Fruit fly (Drosophila melanogaster) whole organism, embryonic: ENCODE data around the gene CG10984.

ENCODE experiments used
- Adf1 ChIP-seq: fragments of 200-800 bp; sonication (Bioruptor generic); IDR thresholded peaks from 2 replicates; pipeline ENCODE4 v1.3.6; 2022; ENCODE audit warnings: missing biosample characterization, missing genetic modification characterization
- Aef1 ChIP-seq: fragments of 200-800 bp; sonication (Bioruptor generic); IDR thresholded peaks from 3 replicates; pipeline ENCODE4 v1.3.6; 2022; ENCODE audit warnings: missing biosample characterization, missing genetic modification characterization
- Atf6 ChIP-seq: fragments of 200-800 bp; sonication (Bioruptor generic); IDR thresholded peaks from 2 replicates; pipeline ENCODE4 v1.3.6; 2022; ENCODE audit warnings: missing biosample characterization, missing genetic modification characterization
- B-H1 ChIP-seq: fragments of 200-800 bp; sonication (Bioruptor generic); IDR thresholded peaks from 3 replicates; pipeline ENCODE4 v1.3.6; 2022; ENCODE audit warnings: missing biosample characterization, missing genetic modification characterization
- BEAF-32 ChIP-seq: fragments of 200-800 bp; sonication (Bioruptor generic); optimal IDR thresholded peaks from 3 replicates; lab custom pipeline; 2017; ENCODE audit warnings: missing biosample characterization, missing genetic modification characterization, mild to moderate bottlenecking, moderate library complexity, missing genetic modification reagents
- CG12769 ChIP-seq: fragments of 200-800 bp; sonication (Bioruptor generic); optimal IDR thresholded peaks from 2 replicates; lab custom pipeline; 2019; ENCODE audit warnings: missing biosample characterization, mild to moderate bottlenecking, missing genetic modification characterization, moderate library complexity
- CG14710 ChIP-seq: fragments of 200-800 bp; sonication (Bioruptor generic); optimal IDR thresholded peaks from 3 replicates; lab custom pipeline; 2019; ENCODE audit warnings: missing biosample characterization, mild to moderate bottlenecking, missing genetic modification characterization, moderate library complexity
- CG15073 ChIP-seq: fragments of 200-800 bp; sonication (Bioruptor generic); optimal IDR thresholded peaks from 2 replicates; lab custom pipeline; 2016; ENCODE audit warnings: missing biosample characterization, missing genetic modification characterization
- CG15514 ChIP-seq: fragments of 200-800 bp; sonication (Bioruptor generic); optimal IDR thresholded peaks from 3 replicates; lab custom pipeline; 2017; ENCODE audit warnings: missing biosample characterization, missing genetic modification characterization, mild to moderate bottlenecking, moderate library complexity, missing genetic modification reagents
- CG17328 ChIP-seq: fragments of 200-800 bp; sonication (Bioruptor generic); IDR thresholded peaks from 2 replicates; pipeline ENCODE4 v1.3.6; 2022; ENCODE audit warnings: missing biosample characterization, missing genetic modification characterization
- CG17385 ChIP-seq: fragments of 200-800 bp; sonication (Bioruptor generic); optimal IDR thresholded peaks from 3 replicates; lab custom pipeline; 2018; ENCODE audit warnings: missing biosample characterization, mild to moderate bottlenecking, missing genetic modification characterization
- CG17568 ChIP-seq: fragments of 200-800 bp; sonication (Bioruptor generic); optimal IDR thresholded peaks from 2 replicates; lab custom pipeline; 2018; ENCODE audit warnings: missing biosample characterization, mild to moderate bottlenecking, missing genetic modification characterization, moderate library complexity
- CG18262 ChIP-seq: fragments of 200-800 bp; optimal IDR thresholded peaks from 3 replicates; lab custom pipeline; 2019; ENCODE audit warnings: missing biosample characterization, mild to moderate bottlenecking, missing genetic modification characterization, moderate library complexity
- CG2116 ChIP-seq: fragments of 200-800 bp; sonication (Bioruptor generic); optimal IDR thresholded peaks from 3 replicates; lab custom pipeline; 2018; ENCODE audit warnings: missing biosample characterization, mild to moderate bottlenecking, missing genetic modification characterization
- CG2889 ChIP-seq: fragments of 200-800 bp; sonication (Bioruptor generic); IDR thresholded peaks from 3 replicates; pipeline ENCODE4 v1.3.6; 2022; ENCODE audit warnings: missing biosample characterization, missing genetic modification characterization
- CG30431 ChIP-seq: fragments of 200-800 bp; sonication (Bioruptor generic); optimal IDR thresholded peaks from 2 replicates; lab custom pipeline; 2017; ENCODE audit warnings: missing biosample characterization, missing genetic modification characterization
- CG32767 ChIP-seq: fragments of 200-800 bp; sonication (Bioruptor generic); IDR thresholded peaks from 2 replicates; pipeline ENCODE4 v1.3.6; 2022; ENCODE audit warnings: missing biosample characterization, missing genetic modification characterization
- CG32772 ChIP-seq: fragments of 200-800 bp; sonication (Bioruptor generic); IDR thresholded peaks from 2 replicates; pipeline ENCODE4 v1.3.6; 2022; ENCODE audit warnings: missing biosample characterization, missing genetic modification characterization
- CG6689 ChIP-seq: fragments of 200-800 bp; sonication (Bioruptor generic); IDR thresholded peaks from 2 replicates; pipeline ENCODE4 v1.3.6; 2022; ENCODE audit warnings: missing biosample characterization, missing genetic modification characterization
- CG7786 ChIP-seq: fragments of 200-800 bp; sonication (Bioruptor generic); optimal IDR thresholded peaks from 2 replicates; lab custom pipeline; 2016; ENCODE audit warnings: missing biosample characterization, missing genetic modification characterization
- CG8089 ChIP-seq: fragments of 200-800 bp; sonication (Bioruptor generic); optimal IDR thresholded peaks from 3 replicates; lab custom pipeline; 2016; ENCODE audit warnings: missing biosample characterization, missing genetic modification characterization
- CG8765 ChIP-seq: fragments of 200-800 bp; sonication (Bioruptor generic); IDR thresholded peaks from 2 replicates; pipeline ENCODE4 v1.3.6; 2022; ENCODE audit warnings: missing biosample characterization, missing genetic modification characterization
- CG9797 ChIP-seq: fragments of 200-800 bp; sonication (Bioruptor generic); optimal IDR thresholded peaks from 3 replicates; lab custom pipeline; 2018; ENCODE audit warnings: missing biosample characterization, mild to moderate bottlenecking, missing genetic modification characterization
- Camta ChIP-seq: fragments of 200-800 bp; sonication (Bioruptor generic); optimal IDR thresholded peaks from 2 replicates; lab custom pipeline; 2016; ENCODE audit warnings: missing biosample characterization, missing genetic modification characterization
- E2f1 ChIP-seq: fragments of 200-800 bp; sonication (Bioruptor generic); IDR thresholded peaks from 2 replicates; pipeline ENCODE4 v1.3.6; 2022; ENCODE audit warnings: missing biosample characterization, missing genetic modification characterization
- Ets65A ChIP-seq: fragments of 200-800 bp; sonication (Bioruptor generic); peaks from one replicate; lab custom pipeline; 2016; ENCODE audit warnings: missing biosample characterization, missing genetic modification characterization
- Fer1 ChIP-seq: fragments of 200-800 bp; sonication (Bioruptor generic); optimal IDR thresholded peaks from 2 replicates; lab custom pipeline; 2017; ENCODE audit warnings: missing biosample characterization, mild to moderate bottlenecking, missing genetic modification characterization
- Kr ChIP-seq: fragments of 200-800 bp; sonication (Bioruptor generic); optimal IDR thresholded peaks from 2 replicates; lab custom pipeline; 2017; ENCODE audit warnings: missing biosample characterization, mild to moderate bottlenecking, missing genetic modification characterization
- Lhr ChIP-seq: fragments of 200-800 bp; sonication (Bioruptor generic); optimal IDR thresholded peaks from 3 replicates; lab custom pipeline; 2017; ENCODE audit warnings: mild to moderate bottlenecking, missing biosample characterization, missing genetic modification reagents, missing genetic modification characterization
- NFAT ChIP-seq: fragments of 200-800 bp; sonication (Bioruptor generic); IDR thresholded peaks from 2 replicates; pipeline ENCODE4 v1.3.6; 2022; ENCODE audit warnings: missing biosample characterization, missing genetic modification characterization
- Stat92E ChIP-seq, 3 experiments: fragments of >200 bp in 2 of 3; fragments of 200-800 bp in 1 of 3; sonication (Bioruptor generic) in 1 of 3; optimal IDR thresholded peaks; 2 replicates each; lab custom pipeline; 2017 to 2019; ENCODE audit warnings: missing biosample characterization in 3 of 3, missing genetic modification characterization in 3 of 3, mild to moderate bottlenecking in 1 of 3, moderate library complexity in 1 of 3
- Usf ChIP-seq: fragments of 200-800 bp; sonication (Bioruptor generic); optimal IDR thresholded peaks from 2 replicates; lab custom pipeline; 2017; ENCODE audit warnings: missing genotype, missing biosample characterization, missing genetic modification characterization
- aop ChIP-seq: fragments of 200-800 bp; sonication (Bioruptor generic); IDR thresholded peaks from 2 replicates; pipeline ENCODE4 v1.3.6; 2022; ENCODE audit warnings: missing biosample characterization, missing genetic modification characterization
- ara ChIP-seq: fragments of 200-800 bp; sonication (Bioruptor generic); IDR thresholded peaks from 2 replicates; pipeline ENCODE4 v1.3.6; 2022; ENCODE audit warnings: missing biosample characterization, missing genetic modification characterization
- bab2 ChIP-seq: fragments of 200-800 bp; sonication (Bioruptor generic); optimal IDR thresholded peaks from 2 replicates; lab custom pipeline; 2016; ENCODE audit warnings: missing biosample characterization, missing genetic modification characterization
- bsh ChIP-seq, 2 experiments: fragments of 200-800 bp; sonication (Bioruptor generic); optimal IDR thresholded peaks; 2 replicates each; lab custom pipeline; 2017 to 2018; ENCODE audit warnings: mild to moderate bottlenecking in 2 of 2, missing biosample characterization in 2 of 2, missing genetic modification characterization in 2 of 2, moderate library complexity in 1 of 2
- ci ChIP-seq: fragments of 200-800 bp; sonication (Bioruptor generic); IDR thresholded peaks from 3 replicates; pipeline ENCODE4 v1.3.6; 2022; ENCODE audit warnings: missing biosample characterization, missing genetic modification characterization
- da ChIP-seq: fragments of 200-800 bp; sonication (Bioruptor generic); optimal IDR thresholded peaks from 2 replicates; lab custom pipeline; 2016; ENCODE audit warnings: missing biosample characterization, missing genetic modification characterization
- dati ChIP-seq: fragments of 200-800 bp; sonication (Bioruptor generic); IDR thresholded peaks from 2 replicates; pipeline ENCODE4 v1.3.6; 2022; ENCODE audit warnings: missing biosample characterization, missing genetic modification characterization
- grn ChIP-seq: fragments of 200-800 bp; sonication (Bioruptor generic); optimal IDR thresholded peaks from 3 replicates; lab custom pipeline; 2017; ENCODE audit warnings: missing biosample characterization, missing genetic modification characterization
- gro ChIP-seq: fragments of 200-800 bp; sonication (Bioruptor generic); optimal IDR thresholded peaks from 2 replicates; lab custom pipeline; 2016; ENCODE audit warnings: missing biosample characterization, missing genetic modification characterization
- hth ChIP-seq: fragments of >200 bp; optimal IDR thresholded peaks from 2 replicates; lab custom pipeline; 2017; ENCODE audit warnings: inconsistent platforms
- jigr1 ChIP-seq: fragments of 200-800 bp; sonication (Bioruptor generic); IDR thresholded peaks from 3 replicates; pipeline ENCODE4 v1.3.6; 2022; ENCODE audit warnings: missing biosample characterization, missing genetic modification characterization
- knrl ChIP-seq: fragments of 200-800 bp; sonication (Bioruptor generic); IDR thresholded peaks from 3 replicates; pipeline ENCODE4 v1.3.6; 2022; ENCODE audit warnings: missing biosample characterization, missing genetic modification characterization; ENCODE audit not compliant: partially characterized antibody
- lola ChIP-seq, 3 experiments: fragments of >200 bp in 2 of 3; fragments of 200-800 bp in 1 of 3; sonication (Bioruptor generic) in 1 of 3; optimal IDR thresholded peaks; 2 replicates each; lab custom pipeline; 2017 to 2019; ENCODE audit warnings: missing biosample characterization in 3 of 3, missing genetic modification characterization in 3 of 3, mild to moderate bottlenecking in 1 of 3, moderate library complexity in 1 of 3
- p53 ChIP-seq: fragments of 200-800 bp; sonication (Bioruptor generic); optimal IDR thresholded peaks from 2 replicates; lab custom pipeline; 2016; ENCODE audit warnings: missing biosample characterization, missing genetic modification characterization
- repo ChIP-seq: fragments of 200-800 bp; sonication (Bioruptor generic); optimal IDR thresholded peaks from 2 replicates; lab custom pipeline; 2016; ENCODE audit warnings: missing biosample characterization, missing genetic modification characterization
- rib ChIP-seq: fragments of 200-800 bp; sonication (Bioruptor generic); IDR thresholded peaks from 2 replicates; pipeline ENCODE4 v1.3.6; 2022; ENCODE audit warnings: missing biosample characterization, missing genetic modification characterization
- sna ChIP-seq: fragments of 200-800 bp; sonication (Bioruptor generic); IDR thresholded peaks from 2 replicates; pipeline ENCODE4 v1.3.6; 2022; ENCODE audit warnings: missing biosample characterization, missing genetic modification characterization; ENCODE audit not compliant: partially characterized antibody
- trem ChIP-seq: fragments of 200-800 bp; optimal IDR thresholded peaks from 3 replicates; lab custom pipeline; 2019; ENCODE audit warnings: missing biosample characterization, mild to moderate bottlenecking, missing genetic modification characterization, moderate library complexity
- vnd ChIP-seq: fragments of 200-800 bp; sonication (Bioruptor generic); IDR thresholded peaks from 3 replicates; pipeline ENCODE4 v1.3.6; 2022; ENCODE audit warnings: missing biosample characterization, missing genetic modification characterization; ENCODE audit not compliant: partially characterized antibody
- wek ChIP-seq: fragments of 200-800 bp; sonication (Bioruptor generic); optimal IDR thresholded peaks from 3 replicates; lab custom pipeline; 2018; ENCODE audit warnings: missing biosample characterization, mild to moderate bottlenecking, missing genetic modification characterization, moderate library complexity

CG10984 gene

DNA sequence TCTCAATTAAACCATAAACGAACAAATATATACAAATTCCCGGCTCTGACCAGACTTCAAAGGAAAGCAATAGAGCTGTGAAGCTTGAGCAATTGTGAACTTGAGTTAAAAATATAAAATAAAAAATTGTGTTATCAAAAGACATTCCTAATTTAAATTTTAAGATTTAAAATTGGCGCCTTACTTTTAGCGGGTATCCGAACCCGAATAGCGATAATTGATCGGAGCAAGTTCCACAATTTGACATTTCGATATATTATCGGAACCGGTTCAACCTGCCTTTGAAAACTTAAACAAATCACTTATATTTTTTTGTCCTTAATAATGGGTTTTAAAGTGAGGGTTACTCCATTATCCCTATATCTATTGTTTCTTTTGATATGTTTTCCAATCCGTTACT, 17.2 kb upstream of the CG10984 start (continued):
- no peak for TF ChIP-seq Aef1 (GFP tag; lab: Robert Waterston, UW)
- no peak for TF ChIP-seq vnd (GFP tag; lab: Robert Waterston, UW)
- no peak for TF ChIP-seq bab2
- TF ChIP-seq Lhr: peak; percentile 33
- peak; percentile 64 for TF ChIP-seq knrl
- TF ChIP-seq ci (GFP tag; lab: Robert Waterston, UW): no peak
- no peak for TF ChIP-seq CG32767 (GFP tag; lab: Robert Waterston, UW)
- TF ChIP-seq Adf1 (GFP tag; lab: Robert Waterston, UW): no peak; the same call in 1 of the 2 replicates
- no peak for TF ChIP-seq CG8089
- TF ChIP-seq CG17328: no peak
- no peak for TF ChIP-seq CG12769
- TF ChIP-seq dati (GFP tag; lab: Robert Waterston, UW): no peak
- no peak for TF ChIP-seq Camta (GFP tag; lab: Kevin White, UChicago)
- no peak for TF ChIP-seq bsh (GFP tag; optimal IDR thresholded peaks at IDR 0.05; lab: Kevin White, UChicago)
- TF ChIP-seq grn (GFP tag; lab: Kevin White, UChicago): no peak
- TF ChIP-seq Fer1 (GFP tag; lab: Kevin White, UChicago): no peak
- TF ChIP-seq p53 (GFP tag; lab: Kevin White, UChicago): no peak
- no peak for TF ChIP-seq Atf6 (GFP tag; lab: Robert Waterston, UW)
- TF ChIP-seq CG18262 (tag; lab: Kevin White, UChicago): no peak
- no peak for TF ChIP-seq CG7786 (GFP tag; lab: Kevin White, UChicago)
- TF ChIP-seq CG15514 (GFP tag; lab: Kevin White, UChicago): peak; percentile 99
- TF ChIP-seq trem: peak; percentile 43
- TF ChIP-seq BEAF-32: peak; percentile 54
- no peak for TF ChIP-seq repo (GFP tag; lab: Kevin White, UChicago)
- TF ChIP-seq CG8765: no peak
- TF ChIP-seq lola (GFP tag; optimal IDR thresholded peaks at IDR 0.05; lab: Kevin White, UChicago): no peak
- no peak for TF ChIP-seq aop
- TF ChIP-seq CG14710 (tag; lab: Kevin White, UChicago): peak; percentile 13
- no peak for TF ChIP-seq Usf (GFP tag; lab: Kevin White, UChicago)
- no peak for TF ChIP-seq CG17385 (GFP tag; lab: Kevin White, UChicago)
- no peak for TF ChIP-seq CG9797 (GFP tag; lab: Kevin White, UChicago)
- TF ChIP-seq CG32772: no peak
- no peak for TF ChIP-seq Ets65A
- no peak for TF ChIP-seq Kr (GFP tag; lab: Kevin White, UChicago)
- no peak for TF ChIP-seq CG30431
- TF ChIP-seq CG15073 (GFP tag; lab: Kevin White, UChicago): no peak
- TF ChIP-seq CG17568 (GFP tag; lab: Kevin White, UChicago): no peak
- no peak for TF ChIP-seq E2f1 (GFP tag; lab: Robert Waterston, UW)
- no peak for TF ChIP-seq Stat92E (GFP tag; optimal IDR thresholded peaks at IDR 0.05; lab: Kevin White, UChicago)
- no peak for TF ChIP-seq hth (lab: Kevin White, UChicago)
- TF ChIP-seq CG2889 (GFP tag; lab: Robert Waterston, UW): no peak
- peak; percentile 60; the same call in 1 of the 2 replicates for TF ChIP-seq sna (GFP tag; lab: Robert Waterston, UW)
- no peak for TF ChIP-seq ara (GFP tag; lab: Robert Waterston, UW)
- TF ChIP-seq B-H1 (GFP tag; lab: Robert Waterston, UW): no peak
- TF ChIP-seq CG2116 (GFP tag; lab: Kevin White, UChicago): peak; percentile 79
- TF ChIP-seq rib (GFP tag; lab: Robert Waterston, UW): no peak
- no peak for TF ChIP-seq NFAT (GFP tag; lab: Robert Waterston, UW)
- no peak for TF ChIP-seq jigr1
- no peak for TF ChIP-seq gro (GFP tag; lab: Kevin White, UChicago)
- TF ChIP-seq wek: no peak
- no peak for TF ChIP-seq da (GFP tag; lab: Kevin White, UChicago)
- TF ChIP-seq CG6689 (GFP tag; lab: Robert Waterston, UW): no peak
